Fruit fly (Drosophila melanogaster) Kc167 (cell line): ENCODE results near the gene Pka-C2.

ENCODE experiments used
- Myc ChIP-seq: fragments of >200 bp; optimal IDR thresholded peaks from 2 replicates; lab custom pipeline; 2017; ENCODE audit warnings: missing external identifiers
- psq ChIP-seq: fragments of >200 bp; optimal IDR thresholded peaks from 2 replicates; lab custom pipeline; 2017; ENCODE audit warnings: missing external identifiers

- TF ChIP-seq Myc (no peak), psq (lab: Kevin White, UChicago) (no peak)
Measured at dm6 chr3R:30742580-30742979, 45.6 kb upstream of the Pka-C2 start, which contains the start of gene CG15543.
